Worm (Caenorhabditis elegans): ENCODE results near the gene acr-24.

acr-24 gene

ce11 chrIV:15526477-15526876, 29.1 kb downstream of the acr-24 start (continued):
- no peak for TF ChIP-seq ztf-11 (tag; optimal IDR thresholded peaks at IDR 0.05)
- TF ChIP-seq egl-43 (GFP tag; IDR thresholded peaks at IDR 0.05), result no peak
- peak; percentile 37 for TF ChIP-seq lin-13 (GFP tag; optimal IDR thresholded peaks at IDR 0.05)
- TF ChIP-seq vab-7 (GFP tag; IDR thresholded peaks at IDR 0.05), result no peak
- no peak for TF ChIP-seq ceh-44 (GFP tag; IDR thresholded peaks at IDR 0.05)
- no peak for TF ChIP-seq dmd-8 (GFP tag; IDR thresholded peaks at IDR 0.05)
- peak; percentile 95 for TF ChIP-seq ZK337.2 (GFP tag; IDR thresholded peaks at IDR 0.05)
- TF ChIP-seq ZK546.5 (tag; optimal IDR thresholded peaks at IDR 0.05), result no peak
- no peak for TF ChIP-seq ces-1 (GFP tag; optimal IDR thresholded peaks at IDR 0.05)
- TF ChIP-seq skn-1 (tag; optimal IDR thresholded peaks at IDR 0.05), result no peak

DNA sequence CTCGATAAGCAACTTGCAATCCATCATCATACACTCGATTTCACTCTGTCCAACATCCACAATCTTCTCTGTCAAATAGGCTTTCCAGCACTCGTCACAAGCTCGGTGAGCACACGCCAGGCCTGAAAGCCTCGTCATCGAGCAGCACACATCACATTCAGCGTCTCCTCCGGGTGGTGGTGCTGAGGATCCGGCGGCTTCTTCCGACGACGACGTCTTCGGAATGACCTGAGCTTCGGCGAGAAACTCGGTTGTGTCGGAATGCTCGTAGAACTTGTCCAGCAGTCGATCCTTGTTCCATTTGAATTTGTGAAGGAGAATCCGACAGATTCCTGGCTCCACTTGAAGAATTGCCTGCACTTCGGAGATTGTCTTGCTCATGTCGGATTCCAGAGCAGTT, 29.9 kb downstream of the acr-24 start:
- TF ChIP-seq tra-1 (GFP tag; IDR thresholded peaks at IDR 0.05), result no peak
- TF ChIP-seq zfp-2 (tag; optimal IDR thresholded peaks at IDR 0.05), result no peak
- TF ChIP-seq lir-3 (tag; optimal IDR thresholded peaks at IDR 0.05), result no peak
- no peak for TF ChIP-seq dmd-6 (GFP tag; IDR thresholded peaks at IDR 0.05)
- no peak for TF ChIP-seq unc-39 (tag; optimal IDR thresholded peaks at IDR 0.05)
- no peak for TF ChIP-seq pqm-1 (tag; optimal IDR thresholded peaks at IDR 0.05)
- TF ChIP-seq snpc-1.2 (GFP tag; IDR thresholded peaks at IDR 0.05), result 0 out of 2 replicates have a peak, but pooled peaks have one; percentile 23
- no peak for TF ChIP-seq nhr-10 (tag; optimal IDR thresholded peaks at IDR 0.05)
- no peak for TF ChIP-seq nhr-102 (tag; optimal IDR thresholded peaks at IDR 0.05)
- TF ChIP-seq set-16 (GFP tag; IDR thresholded peaks at IDR 0.05), result peak; percentile 76
- TF ChIP-seq ces-1 (GFP tag; optimal IDR thresholded peaks at IDR 0.05), result no peak

DNA sequence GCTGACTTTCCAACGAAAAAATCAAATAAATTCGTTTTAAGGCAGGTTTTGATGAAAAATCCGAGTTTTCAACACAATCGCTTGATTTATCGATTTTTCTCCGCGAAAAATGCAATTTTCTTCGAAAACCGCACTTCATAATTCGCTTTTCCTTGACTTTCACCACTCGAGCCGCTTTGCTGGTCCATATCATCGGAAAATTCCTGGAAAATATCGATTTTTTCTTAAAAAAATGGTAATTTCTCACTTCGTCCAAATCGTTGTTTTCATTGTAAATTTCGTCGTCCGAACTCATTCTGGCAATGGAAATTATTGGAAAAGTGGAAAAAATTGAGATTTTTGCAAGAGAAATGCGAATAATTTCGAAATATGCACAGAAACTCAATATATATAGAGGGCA, 30.9 kb downstream of the acr-24 start, which contains the start of gene ari-1.4:
TSS of gene ari-1.4 (minus strand) at position 295 of the 400 bp plus-strand sequence.
- peak; percentile 53 for TF ChIP-seq ceh-28 (tag; optimal IDR thresholded peaks at IDR 0.05)
- no peak for TF ChIP-seq zfp-3 (GFP tag; conservative IDR thresholded peaks at IDR 0.05)

- peak; percentile 65; the same call in 1 of the 2 replicates for TF ChIP-seq vab-7 (GFP tag; IDR thresholded peaks at IDR 0.05)
- peak; percentile 31; the same call in 1 of the 2 replicates for TF ChIP-seq set-16 (GFP tag; IDR thresholded peaks at IDR 0.05)
- TF ChIP-seq aha-1 (tag), result peak; percentile 22
- TF ChIP-seq dmd-9 (GFP tag; IDR thresholded peaks at IDR 0.05), result 0 out of 2 replicates have a peak, but pooled peaks have one; percentile 13
- TF ChIP-seq php-3 (GFP tag; IDR thresholded peaks at IDR 0.05), result 0 out of 2 replicates have a peak, but pooled peaks have one; percentile 32
- peak; percentile 59 for TF ChIP-seq unc-130 (GFP tag; optimal IDR thresholded peaks at IDR 0.05)
- TF ChIP-seq lin-38 (GFP tag; IDR thresholded peaks at IDR 0.05), result peak; percentile 74
- TF ChIP-seq lsy-2 (tag; optimal IDR thresholded peaks at IDR 0.05), result peak in 1 of 2 experiments; percentile 55
- peak; percentile 64; the same call in 1 of the 2 replicates for TF ChIP-seq tra-1 (GFP tag; IDR thresholded peaks at IDR 0.05)
- TF ChIP-seq dmd-6 (GFP tag; IDR thresholded peaks at IDR 0.05), result peak; percentile 23; the same call in 1 of the 2 replicates
- TF ChIP-seq mes-2 (tag; optimal IDR thresholded peaks at IDR 0.05; ENCODE audit: poor library complexity, severe bottlenecking), result peak; percentile 71
- TF ChIP-seq Y48G9A.11 (GFP tag; IDR thresholded peaks at IDR 0.05), result peak; percentile 62
- peak; percentile 76 for TF ChIP-seq ZK337.2 (GFP tag; IDR thresholded peaks at IDR 0.05)
- peak; percentile 97 for TF ChIP-seq snpc-1.2 (GFP tag; IDR thresholded peaks at IDR 0.05)
Measured at ce11 chrIV:15528826-15529225, 31.5 kb downstream of the acr-24 start.

- peak; percentile 93 for TF ChIP-seq madf-9 (GFP tag; conservative IDR thresholded peaks at IDR 0.05)
- peak; percentile 94 for TF ChIP-seq ceh-20 (GFP tag; IDR thresholded peaks at IDR 0.05)
- peak; percentile 75 for TF ChIP-seq ctbp-1 (GFP tag; IDR thresholded peaks at IDR 0.05)
- TF ChIP-seq lin-29 (GFP tag; IDR thresholded peaks at IDR 0.05), result peak; percentile 94
- 0 out of 2 replicates have a peak, but pooled peaks have one; percentile 67 for TF ChIP-seq Y105C5A.15 (GFP tag; IDR thresholded peaks at IDR 0.05)
- peak; percentile 5 for TF ChIP-seq spr-1 (tag; optimal IDR thresholded peaks at IDR 0.05)
- TF ChIP-seq hmg-1.1 (GFP tag; IDR thresholded peaks at IDR 0.05), result peak; percentile 84
- TF ChIP-seq ZK337.2 (GFP tag; IDR thresholded peaks at IDR 0.05), result peak; percentile 93
- TF ChIP-seq madf-5 (GFP tag; IDR thresholded peaks at IDR 0.05), result peak; percentile 72 to 85; a peak in 2 of 4 replicates
- TF ChIP-seq nhr-42 (GFP tag; IDR thresholded peaks at IDR 0.05), result peak; percentile 96
- peak; percentile 86 for TF ChIP-seq php-3 (GFP tag; IDR thresholded peaks at IDR 0.05)
- TF ChIP-seq zfp-3 (GFP tag; conservative IDR thresholded peaks at IDR 0.05), result peak; percentile 96
- 0 out of 2 replicates have a peak, but pooled peaks have one; percentile 56 for TF ChIP-seq mxl-2 (GFP tag; conservative IDR thresholded peaks at IDR 0.05)
- peak; percentile 87 for TF ChIP-seq Y75B8A.6 (GFP tag; IDR thresholded peaks at IDR 0.05)
- peak; percentile 88; the same call in 1 of the 2 replicates for TF ChIP-seq tag-97 (GFP tag; IDR thresholded peaks at IDR 0.05)
- 0 out of 2 replicates have a peak, but pooled peaks have one; percentile 35 for TF ChIP-seq arid-1 (GFP tag; conservative IDR thresholded peaks at IDR 0.05)
- TF ChIP-seq Y48G9A.11 (GFP tag; IDR thresholded peaks at IDR 0.05), result peak; percentile 90
Measured at ce11 chrIV:15530486-15530885, 33.1 kb downstream of the acr-24 start.

Data from whole organism, L4 larva.